Fruit fly (Drosophila melanogaster) whole organism, embryonic: ENCODE measurements around the gene Shc.

Source experiments
- Antp ChIP-seq: fragments of 200-800 bp; sonication (Bioruptor generic); optimal IDR thresholded peaks from 3 replicates; lab custom pipeline; 2016; ENCODE audit warnings: missing biosample characterization, missing genetic modification characterization
- CG11093 ChIP-seq: fragments of 200-800 bp; sonication (Bioruptor generic); IDR thresholded peaks from 3 replicates; pipeline ENCODE4 v1.3.6; 2022; ENCODE audit warnings: missing biosample characterization, missing genetic modification characterization
- CG12236 ChIP-seq: fragments of 200-800 bp; sonication (Bioruptor generic); optimal IDR thresholded peaks from 2 replicates; lab custom pipeline; 2016; ENCODE audit warnings: missing biosample characterization, missing genetic modification characterization
- CG12942 ChIP-seq: fragments of 200-800 bp; sonication (Bioruptor generic); optimal IDR thresholded peaks from 3 replicates; lab custom pipeline; 2016; ENCODE audit warnings: missing biosample characterization, missing genetic modification characterization
- CG15479 ChIP-seq: fragments of 200-800 bp; sonication (Bioruptor generic); optimal IDR thresholded peaks from 3 replicates; lab custom pipeline; 2019; ENCODE audit warnings: missing biosample characterization, mild to moderate bottlenecking, missing genetic modification characterization, moderate library complexity
- CG15696 ChIP-seq: fragments of 200-800 bp; sonication (Bioruptor generic); optimal IDR thresholded peaks from 2 replicates; lab custom pipeline; 2019; ENCODE audit warnings: missing biosample characterization, mild to moderate bottlenecking, missing genetic modification characterization, moderate library complexity
- CG17328 ChIP-seq: fragments of 200-800 bp; sonication (Bioruptor generic); IDR thresholded peaks from 2 replicates; pipeline ENCODE4 v1.3.6; 2022; ENCODE audit warnings: missing biosample characterization, missing genetic modification characterization
- CG17359 ChIP-seq: fragments of 200-800 bp; sonication (Bioruptor generic); optimal IDR thresholded peaks from 3 replicates; lab custom pipeline; 2018; ENCODE audit warnings: missing biosample characterization, mild to moderate bottlenecking, missing genetic modification characterization, moderate library complexity
- CG18764 ChIP-seq: fragments of 200-800 bp; sonication (Bioruptor generic); optimal IDR thresholded peaks from 3 replicates; lab custom pipeline; 2016; ENCODE audit warnings: missing biosample characterization, missing genetic modification characterization
- CG2712 ChIP-seq: fragments of 200-800 bp; optimal IDR thresholded peaks from 3 replicates; lab custom pipeline; 2019; ENCODE audit warnings: missing biosample characterization, mild to moderate bottlenecking, missing genetic modification characterization, moderate library complexity
- CG31224 ChIP-seq: fragments of 200-800 bp; sonication (Bioruptor generic); IDR thresholded peaks from 2 replicates; pipeline ENCODE4 v1.3.6; 2022; ENCODE audit warnings: missing biosample characterization, missing genetic modification characterization
- CG31441 ChIP-seq: fragments of 200-800 bp; sonication (Bioruptor generic); IDR thresholded peaks from 2 replicates; pipeline ENCODE4 v1.3.6; 2022; ENCODE audit warnings: missing biosample characterization, missing genetic modification characterization
- CG3726 ChIP-seq: fragments of 200-800 bp; sonication (Bioruptor generic); IDR thresholded peaks from 3 replicates; pipeline ENCODE4, ENCODE4 v1.3.6; 2022; ENCODE audit warnings: missing biosample characterization, missing genetic modification characterization
- CG4617 ChIP-seq: fragments of 200-800 bp; sonication (Bioruptor generic); optimal IDR thresholded peaks from 3 replicates; lab custom pipeline; 2016; ENCODE audit warnings: missing biosample characterization, missing genetic modification characterization, borderline replicate concordance
- CG6175 ChIP-seq: fragments of 200-800 bp; sonication (Bioruptor generic); IDR thresholded peaks from 3 replicates; pipeline ENCODE4 v1.3.6; 2022; ENCODE audit warnings: missing biosample characterization, missing genetic modification characterization
- CG6683 ChIP-seq: fragments of 200-800 bp; sonication (Bioruptor generic); optimal IDR thresholded peaks from 2 replicates; lab custom pipeline; 2017; ENCODE audit warnings: missing biosample characterization, mild to moderate bottlenecking, missing genetic modification characterization, missing genetic modification reagents
- CG6813 ChIP-seq: fragments of 200-800 bp; sonication (Bioruptor generic); optimal IDR thresholded peaks from 2 replicates; lab custom pipeline; 2017; ENCODE audit warnings: missing biosample characterization, missing genetic modification characterization, mild to moderate bottlenecking, moderate library complexity, missing genetic modification reagents
- CG7987 ChIP-seq: fragments of 200-800 bp; sonication (Bioruptor generic); optimal IDR thresholded peaks from 2 replicates; lab custom pipeline; 2018; ENCODE audit warnings: missing biosample characterization, mild to moderate bottlenecking, missing genetic modification characterization, moderate library complexity
- CG8089 ChIP-seq: fragments of 200-800 bp; sonication (Bioruptor generic); optimal IDR thresholded peaks from 3 replicates; lab custom pipeline; 2016; ENCODE audit warnings: missing biosample characterization, missing genetic modification characterization
- CG9437 ChIP-seq: fragments of 200-800 bp; sonication (Bioruptor generic); optimal IDR thresholded peaks from 2 replicates; lab custom pipeline; 2018; ENCODE audit warnings: missing biosample characterization, mild to moderate bottlenecking, missing genetic modification characterization
- CG9727 ChIP-seq: fragments of 200-800 bp; sonication (Bioruptor generic); optimal IDR thresholded peaks from 3 replicates; lab custom pipeline; 2017; ENCODE audit warnings: missing biosample characterization, mild to moderate bottlenecking, missing genetic modification characterization
- CG9797 ChIP-seq: fragments of 200-800 bp; sonication (Bioruptor generic); optimal IDR thresholded peaks from 3 replicates; lab custom pipeline; 2018; ENCODE audit warnings: missing biosample characterization, mild to moderate bottlenecking, missing genetic modification characterization
- CTCF ChIP-seq: fragments of 200-800 bp; sonication (Bioruptor generic); optimal IDR thresholded peaks from 2 replicates; lab custom pipeline; 2017; ENCODE audit warnings: missing biosample characterization, mild to moderate bottlenecking, missing genetic modification characterization, moderate library complexity
- Deaf1 ChIP-seq: fragments of 200-800 bp; optimal IDR thresholded peaks from 3 replicates; lab custom pipeline; 2019; ENCODE audit warnings: missing biosample characterization, mild to moderate bottlenecking, missing genetic modification characterization, moderate library complexity
- Hand ChIP-seq: fragments of 200-800 bp; sonication (Bioruptor generic); optimal IDR thresholded peaks from 2 replicates; lab custom pipeline; 2017; ENCODE audit warnings: mild to moderate bottlenecking, missing biosample characterization, missing genetic modification reagents, missing genetic modification characterization
- HmgZ ChIP-seq: fragments of 200-800 bp; sonication (Bioruptor generic); optimal IDR thresholded peaks from 2 replicates; lab custom pipeline; 2018; ENCODE audit warnings: missing biosample characterization, mild to moderate bottlenecking, missing genetic modification characterization
- Mes4 ChIP-seq: fragments of 200-800 bp; sonication (Bioruptor generic); optimal IDR thresholded peaks from 2 replicates; lab custom pipeline; 2016; ENCODE audit warnings: missing biosample characterization, missing genetic modification characterization
- Optix ChIP-seq: fragments of 200-800 bp; sonication (Bioruptor generic); IDR thresholded peaks from 3 replicates; pipeline ENCODE4 v1.3.6; 2022; ENCODE audit warnings: missing biosample characterization, missing genetic modification characterization
- Rfx ChIP-seq: fragments of 200-800 bp; sonication (Bioruptor generic); IDR thresholded peaks from 2 replicates; pipeline ENCODE4 v1.3.6; 2022; ENCODE audit warnings: missing biosample characterization, missing genetic modification characterization
- Sin3A ChIP-seq: fragments of >200 bp; optimal IDR thresholded peaks from 2 replicates; lab custom pipeline; 2018
- Sox102F ChIP-seq: fragments of 200-800 bp; sonication (Bioruptor generic); optimal IDR thresholded peaks from 2 replicates; lab custom pipeline; 2018; ENCODE audit warnings: missing biosample characterization, mild to moderate bottlenecking, missing genetic modification characterization, moderate library complexity
- Ssrp ChIP-seq: fragments of 200-800 bp; sonication (Bioruptor generic); optimal IDR thresholded peaks from 2 replicates; lab custom pipeline; 2018; ENCODE audit warnings: missing biosample characterization, mild to moderate bottlenecking, missing genetic modification characterization, moderate library complexity
- Xbp1 ChIP-seq: fragments of 200-800 bp; sonication (Bioruptor generic); optimal IDR thresholded peaks from 3 replicates; lab custom pipeline; 2016; ENCODE audit warnings: missing biosample characterization, mild to moderate bottlenecking, missing genetic modification characterization
- bcd ChIP-seq: fragments of 200-800 bp; sonication (Bioruptor generic); optimal IDR thresholded peaks from 2 replicates; lab custom pipeline; 2017; ENCODE audit warnings: missing biosample characterization, mild to moderate bottlenecking, missing genetic modification characterization
- dysf ChIP-seq: fragments of 200-800 bp; sonication (Bioruptor generic); IDR thresholded peaks from 3 replicates; pipeline ENCODE4 v1.3.6; 2022; ENCODE audit warnings: missing biosample characterization, missing genetic modification characterization
- esg ChIP-seq: fragments of 200-800 bp; sonication (Bioruptor generic); conservative IDR thresholded peaks from 2 replicates; pipeline ENCODE4 v1.3.6; 2022; ENCODE audit warnings: missing biosample characterization, missing genetic modification characterization
- fd102C ChIP-seq: fragments of 200-800 bp; sonication (Bioruptor generic); optimal IDR thresholded peaks from 2 replicates; lab custom pipeline; 2018; ENCODE audit warnings: missing biosample characterization, mild to moderate bottlenecking, missing genetic modification characterization, moderate library complexity
- fd96Cb ChIP-seq: fragments of 200-800 bp; sonication (Bioruptor generic); optimal IDR thresholded peaks from 2 replicates; lab custom pipeline; 2018; ENCODE audit warnings: missing biosample characterization, mild to moderate bottlenecking, missing genetic modification characterization, moderate library complexity
- gce ChIP-seq: fragments of 200-800 bp; sonication (Bioruptor generic); IDR thresholded peaks from 3 replicates; pipeline ENCODE4 v1.3.6; 2022; ENCODE audit warnings: missing biosample characterization, missing genetic modification characterization
- h ChIP-seq: fragments of >200 bp; optimal IDR thresholded peaks from 2 replicates; lab custom pipeline; 2017
- hth ChIP-seq: fragments of >200 bp; optimal IDR thresholded peaks from 2 replicates; lab custom pipeline; 2017; ENCODE audit warnings: inconsistent platforms
- mirr ChIP-seq: fragments of 200-800 bp; sonication (Bioruptor generic); optimal IDR thresholded peaks from 3 replicates; lab custom pipeline; 2018; ENCODE audit warnings: missing biosample characterization, mild to moderate bottlenecking, missing genetic modification characterization
- nmo ChIP-seq: fragments of 200-800 bp; sonication (Bioruptor generic); optimal IDR thresholded peaks from 2 replicates; lab custom pipeline; 2018; ENCODE audit warnings: missing biosample characterization, mild to moderate bottlenecking, missing genetic modification characterization, moderate library complexity
- org-1 ChIP-seq: fragments of 200-800 bp; sonication (Bioruptor generic); optimal IDR thresholded peaks from 2 replicates; lab custom pipeline; 2017; ENCODE audit warnings: missing biosample characterization, missing genetic modification characterization
- peb ChIP-seq: fragments of 200-800 bp; sonication (Bioruptor generic); IDR thresholded peaks from 2 replicates; pipeline ENCODE4 v1.3.6; 2022; ENCODE audit warnings: missing biosample characterization, missing genetic modification characterization
- pita ChIP-seq: fragments of 200-800 bp; sonication (Bioruptor generic); optimal IDR thresholded peaks from 2 replicates; lab custom pipeline; 2017; ENCODE audit warnings: missing biosample characterization, mild to moderate bottlenecking, missing genetic modification characterization
- scrt ChIP-seq: fragments of 200-800 bp; sonication (Bioruptor generic); optimal IDR thresholded peaks from 2 replicates; lab custom pipeline; 2018; ENCODE audit warnings: missing biosample characterization, mild to moderate bottlenecking, missing genetic modification characterization, moderate library complexity
- sens-2 ChIP-seq: fragments of 200-800 bp; sonication (Bioruptor generic); IDR thresholded peaks from 2 replicates; pipeline ENCODE4 v1.3.6; 2022; ENCODE audit warnings: missing biosample characterization, missing genetic modification characterization
- slp2 ChIP-seq: fragments of 200-800 bp; sonication (Bioruptor generic); optimal IDR thresholded peaks from 2 replicates; lab custom pipeline; 2016; ENCODE audit warnings: missing biosample characterization, missing genetic modification characterization
- stc ChIP-seq: fragments of 200-800 bp; sonication (Bioruptor generic); IDR thresholded peaks from 2 replicates; pipeline ENCODE4 v1.3.6; 2022; ENCODE audit warnings: missing biosample characterization, missing genetic modification characterization
- stwl ChIP-seq: fragments of 200-800 bp; sonication (Bioruptor generic); optimal IDR thresholded peaks from 3 replicates; lab custom pipeline; 2018; ENCODE audit warnings: missing biosample characterization, mild to moderate bottlenecking, missing genetic modification characterization, moderate library complexity
- yki ChIP-seq: fragments of >200 bp; optimal IDR thresholded peaks from 3 replicates; lab custom pipeline; 2018

The Shc gene

DNA sequence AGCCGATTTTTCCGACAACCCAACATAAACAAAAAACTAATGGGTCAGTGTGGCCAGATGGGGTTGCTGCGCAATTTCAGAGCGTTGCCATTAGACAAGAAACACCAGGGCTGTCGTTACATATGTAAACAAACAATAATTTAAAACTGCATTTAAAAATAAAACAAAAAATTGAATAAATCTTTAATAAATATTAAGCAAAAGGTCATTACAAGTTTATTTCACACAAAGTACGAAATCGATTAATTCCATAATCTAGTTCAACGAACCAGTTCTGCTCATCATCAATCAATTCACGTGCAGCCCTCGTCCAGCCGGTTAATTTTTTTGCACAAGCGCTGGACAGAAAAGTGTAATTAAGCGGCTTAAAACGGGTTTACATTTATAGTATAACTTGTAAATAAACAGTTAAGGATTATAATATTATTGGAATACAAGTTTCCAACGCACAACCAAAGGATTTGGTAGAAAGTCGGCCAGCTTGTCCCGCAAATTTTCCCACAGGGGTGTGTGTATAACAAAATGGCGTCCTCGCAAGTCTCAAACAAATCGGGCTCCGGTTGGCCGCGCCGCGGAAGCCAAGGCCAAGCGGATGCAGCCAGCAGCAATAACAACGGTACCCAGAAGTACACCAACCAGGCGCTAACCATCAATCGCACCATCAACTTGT is 15.9 kb upstream of the Shc start, which contains the start of the genes CG4022 and Cpsf5 (continued):
- TF ChIP-seq org-1 (GFP tag; lab: Kevin White, UChicago) (peak; percentile 45), CG6175 (peak; percentile 19; the same call in 1 of the 3 replicates), CG15479 (GFP tag; lab: Kevin White, UChicago) (peak; percentile 66), yki (lab: Kevin White, UChicago) (no peak), sens-2 (GFP tag; lab: Robert Waterston, UW) (0 out of 2 replicates have a peak, but pooled peaks have one; percentile 29), CG6813 (GFP tag; lab: Kevin White, UChicago) (no peak), Sox102F (GFP tag; lab: Kevin White, UChicago) (peak; percentile 82), dysf (peak; percentile 84), scrt (GFP tag; lab: Kevin White, UChicago) (peak; percentile 66), CG6683 (GFP tag; lab: Kevin White, UChicago) (peak; percentile 53), Xbp1 (peak; percentile 84), stc (GFP tag; lab: Robert Waterston, UW) (peak; percentile 78), CG8089 (GFP tag; lab: Kevin White, UChicago) (peak; percentile 20), CG17359 (tag; lab: Kevin White, UChicago) (peak; percentile 74), CG18764 (GFP tag; lab: Kevin White, UChicago) (peak; percentile 63), nmo (peak; percentile 91), mirr (GFP tag; lab: Kevin White, UChicago) (peak; percentile 48), CG4617 (peak; percentile 85), CG11093 (GFP tag; lab: Robert Waterston, UW) (peak; percentile 76; the same call in 2 of the 3 replicates), CG9797 (GFP tag; lab: Kevin White, UChicago) (peak; percentile 89), Deaf1 (tag; lab: Kevin White, UChicago) (peak; percentile 60), Ssrp (tag; lab: Kevin White, UChicago) (peak; percentile 84), fd96Cb (tag; lab: Kevin White, UChicago) (peak; percentile 68), CG9437 (GFP tag; lab: Kevin White, UChicago) (peak; percentile 60), gce (GFP tag; lab: Robert Waterston, UW) (peak; percentile 80; the same call in 1 of the 3 replicates), slp2 (GFP tag; lab: Kevin White, UChicago) (peak; percentile 46), Optix (GFP tag; lab: Robert Waterston, UW) (no peak; the same call in 1 of the 3 replicates), CG9727 (GFP tag; lab: Kevin White, UChicago) (peak; percentile 84), CTCF (GFP tag; lab: Kevin White, UChicago) (no peak), CG12236 (no peak), stwl (peak; percentile 73), Hand (GFP tag; lab: Kevin White, UChicago) (peak; percentile 55), bcd (peak; percentile 73), CG31224 (GFP tag; lab: Robert Waterston, UW) (peak; percentile 57), CG2712 (tag; lab: Kevin White, UChicago) (peak; percentile 91), peb (GFP tag; lab: Robert Waterston, UW) (peak; percentile 73), CG31441 (GFP tag; lab: Robert Waterston, UW) (peak; percentile 79), CG17328 (GFP tag; lab: Robert Waterston, UW) (peak; percentile 87), CG7987 (GFP tag; lab: Kevin White, UChicago) (no peak), fd102C (no peak), Mes4 (GFP tag; lab: Kevin White, UChicago) (peak; percentile 32), esg (peak; percentile 79), hth (no peak), h (lab: Kevin White, UChicago) (no peak), CG3726 (GFP tag; lab: Robert Waterston, UW) (no peak), CG15696 (tag; lab: Kevin White, UChicago) (peak; percentile 85), HmgZ (tag; lab: Kevin White, UChicago) (peak; percentile 91), pita (GFP tag; lab: Kevin White, UChicago) (no peak), CG12942 (GFP tag; lab: Kevin White, UChicago) (peak; percentile 73), Sin3A (lab: Kevin White, UChicago) (peak; percentile 77), Antp (GFP tag; lab: Kevin White, UChicago) (peak; percentile 48), Rfx (peak; percentile 88)
